Worm (Caenorhabditis elegans) whole organism, early embryonic: ENCODE data around the gene srbc-70.

Experiments
- F13C5.2 ChIP-seq: sonication (generic microtip); optimal IDR thresholded peaks from 2 replicates; lab custom pipeline; 2017; ENCODE audit warnings: mild to moderate bottlenecking, missing genetic modification characterization, inconsistent platforms, missing compliant biosample characterization
- aly-1 ChIP-seq: sonication (generic microtip); optimal IDR thresholded peaks from 2 replicates; lab custom pipeline; 2016; ENCODE audit warnings: missing genetic modification characterization, missing compliant biosample characterization
- ama-1 ChIP-seq: fragments of 150-350 bp; optimal IDR thresholded peaks from 2 replicates; lab custom pipeline; 2014
- ceh-13 ChIP-seq: fragments of 200-800 bp; sonication (Bioruptor generic); optimal IDR thresholded peaks from 2 replicates; lab custom pipeline; 2018; ENCODE audit warnings: mild to moderate bottlenecking, missing genetic modification characterization, missing compliant biosample characterization
- flt-1 ChIP-seq: fragments of 200-800 bp; sonication (Bioruptor generic); IDR thresholded peaks from 2 replicates; pipeline ENCODE4 v1.3.6; 2022; ENCODE audit warnings: missing genetic modification characterization, missing compliant biosample characterization
- hmbx-1 ChIP-seq: sonication (generic microtip); optimal IDR thresholded peaks from 2 replicates; lab custom pipeline; 2016; ENCODE audit warnings: mild to moderate bottlenecking, missing genetic modification characterization, missing compliant biosample characterization
- hnd-1 ChIP-seq: sonication (generic microtip); optimal IDR thresholded peaks from 2 replicates; lab custom pipeline; 2016; ENCODE audit warnings: missing genetic modification characterization, missing compliant biosample characterization
- tbx-11 ChIP-seq: fragments of 200-800 bp; sonication (Bioruptor generic); IDR thresholded peaks from 2 replicates; pipeline ENCODE4 v1.3.6; 2022; ENCODE audit warnings: missing genetic modification characterization, missing compliant biosample characterization
- tbx-37 ChIP-seq: fragments of 200-800 bp; sonication (Bioruptor generic); conservative IDR thresholded peaks from 2 replicates; pipeline ENCODE4 v1.3.6; 2022; ENCODE audit warnings: missing genetic modification reagents, missing genetic modification characterization, missing compliant biosample characterization
- tra-4 ChIP-seq: sonication (generic microtip); optimal IDR thresholded peaks from 2 replicates; lab custom pipeline; 2017; ENCODE audit warnings: missing genetic modification characterization, missing compliant biosample characterization

DNA sequence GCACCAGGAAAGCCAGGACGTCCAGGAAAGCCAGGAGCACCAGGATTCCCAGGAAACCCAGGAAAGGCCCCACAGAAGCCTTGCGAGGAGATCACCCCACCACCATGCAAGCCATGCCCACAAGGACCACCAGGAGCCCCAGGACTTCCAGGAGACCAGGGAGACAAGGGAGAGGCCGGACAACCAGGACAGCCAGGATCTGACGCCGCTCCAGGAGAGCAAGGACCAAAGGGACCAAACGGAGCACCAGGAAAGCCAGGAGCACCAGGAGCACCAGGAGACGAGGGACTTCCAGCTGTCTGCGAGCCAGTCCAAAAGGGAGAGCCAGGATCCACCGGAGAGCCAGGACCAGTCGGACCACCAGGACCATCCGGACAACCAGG, 8.2 kb upstream of the srbc-70 start:
- TF ChIP-seq flt-1 (no peak), tra-4 (tag; lab: Kevin White, UChicago) (no peak), tbx-11 (no peak), hmbx-1 (no peak), F13C5.2 (no peak), ceh-13 (no peak), hnd-1 (tag; lab: Kevin White, UChicago) (no peak), aly-1 (tag; lab: Kevin White, UChicago) (no peak), ama-1 (lab: Kevin White, UChicago) (no peak), tbx-37 (GFP tag; lab: Robert Waterston, UW) (no peak)
